Worm (Caenorhabditis elegans) whole organism, midembryonic: ENCODE measurements around the gene cest-26.

Experiments used
- T22C8.4 ChIP-seq: fragments of 200-800 bp; sonication (Bioruptor generic); IDR thresholded peaks from 2 replicates; pipeline ENCODE4 v1.3.6; 2022; ENCODE audit warnings: missing genetic modification characterization, missing compliant biosample characterization
- cog-1 ChIP-seq: sonication (generic microtip); optimal IDR thresholded peaks from 2 replicates; lab custom pipeline; 2016; ENCODE audit warnings: missing genetic modification characterization, missing compliant biosample characterization
- flt-1 ChIP-seq: fragments of 200-800 bp; sonication (Bioruptor generic); IDR thresholded peaks from 2 replicates; pipeline ENCODE4 v1.3.6; 2022; ENCODE audit warnings: missing genetic modification characterization, missing compliant biosample characterization
- klf-2 ChIP-seq: fragments of 200-800 bp; sonication (Bioruptor generic); conservative IDR thresholded peaks from 2 replicates; pipeline ENCODE4 v1.3.6; 2022; ENCODE audit warnings: missing genetic modification reagents, missing genetic modification characterization, missing compliant biosample characterization
- med-1 ChIP-seq: sonication (generic microtip); optimal IDR thresholded peaks from 2 replicates; lab custom pipeline; 2017; ENCODE audit warnings: missing genetic modification characterization, mild to moderate bottlenecking, missing compliant biosample characterization, antibody characterized with exemption, missing genetic modification reagents; ENCODE audit not compliant: insufficient read depth
- ref-1 ChIP-seq: fragments of 200-800 bp; sonication (Bioruptor generic); conservative IDR thresholded peaks from 2 replicates; pipeline ENCODE4 v1.3.6; 2022; ENCODE audit warnings: missing genetic modification reagents, missing genetic modification characterization, missing compliant biosample characterization
- tab-1 ChIP-seq: fragments of 200-800 bp; sonication (Bioruptor generic); IDR thresholded peaks from 2 replicates; pipeline ENCODE4 v1.3.6; 2022; ENCODE audit warnings: missing genetic modification characterization, missing compliant biosample characterization
- ztf-23 ChIP-seq: fragments of 200-800 bp; sonication (Bioruptor generic); IDR thresholded peaks from 2 replicates; pipeline ENCODE4 v1.3.6; 2022; ENCODE audit warnings: missing genetic modification reagents, missing genetic modification characterization, missing compliant biosample characterization
- ztf-29 ChIP-seq: fragments of 200-800 bp; sonication (Bioruptor generic); IDR thresholded peaks from 2 replicates; pipeline ENCODE4 v1.3.6; 2022; ENCODE audit warnings: missing genetic modification reagents, missing genetic modification characterization, missing compliant biosample characterization

cest-26 gene

ce11 chrX:4409591-4410279 is 27.7 kb downstream of the cest-26 start:
- TF ChIP-seq cog-1 (tag; lab: Kevin White, UChicago), result no peak
- no peak for TF ChIP-seq tab-1 (GFP tag; lab: Robert Waterston, UW)
- TF ChIP-seq med-1 (GFP tag; lab: Kevin White, UChicago), result no peak
- TF ChIP-seq T22C8.4 (GFP tag; lab: Robert Waterston, UW), result no peak
- TF ChIP-seq ztf-29, result no peak
- no peak for TF ChIP-seq klf-2 (GFP tag; lab: Robert Waterston, UW)
- TF ChIP-seq flt-1 (GFP tag; lab: Robert Waterston, UW), result no peak

ce11 chrX:4408466-4408865 is 29.0 kb downstream of the cest-26 start:
- TF ChIP-seq flt-1 (GFP tag; lab: Robert Waterston, UW) (no peak), med-1 (GFP tag; lab: Kevin White, UChicago) (no peak), ztf-23 (GFP tag; lab: Robert Waterston, UW) (no peak), ztf-29 (no peak), cog-1 (tag; lab: Kevin White, UChicago) (no peak)

- TF ChIP-seq klf-2 (GFP tag; lab: Robert Waterston, UW) (no peak), tab-1 (GFP tag; lab: Robert Waterston, UW) (no peak), flt-1 (GFP tag; lab: Robert Waterston, UW) (no peak), cog-1 (tag; lab: Kevin White, UChicago) (no peak), med-1 (GFP tag; lab: Kevin White, UChicago) (no peak), ref-1 (GFP tag; lab: Robert Waterston, UW) (no peak), ztf-29 (no peak), T22C8.4 (GFP tag; lab: Robert Waterston, UW) (no peak), ztf-23 (GFP tag; lab: Robert Waterston, UW) (no peak)
These were observed 32.7 kb downstream of the cest-26 start for ce11 chrX:4404717-4405116.

- TF ChIP-seq flt-1 (GFP tag; lab: Robert Waterston, UW) (no peak), med-1 (GFP tag; lab: Kevin White, UChicago) (no peak), cog-1 (tag; lab: Kevin White, UChicago) (no peak), ref-1 (GFP tag; lab: Robert Waterston, UW) (no peak), tab-1 (GFP tag; lab: Robert Waterston, UW) (no peak), T22C8.4 (GFP tag; lab: Robert Waterston, UW) (no peak), klf-2 (GFP tag; lab: Robert Waterston, UW) (no peak), ztf-23 (GFP tag; lab: Robert Waterston, UW) (no peak), ztf-29 (no peak)
These were observed 34.6 kb downstream of the cest-26 start, which contains the start of gene D1079.1 for ce11 chrX:4402854-4403253. Gene D1079.1, plus strand, starts transcription at chrX:4403154.

ce11 chrX:4400296-4400695 is 37.2 kb downstream of the cest-26 start:
- TF ChIP-seq ztf-23 (GFP tag; lab: Robert Waterston, UW), result no peak
- no peak for TF ChIP-seq ref-1 (GFP tag; lab: Robert Waterston, UW)
- TF ChIP-seq med-1 (GFP tag; lab: Kevin White, UChicago), result no peak
- TF ChIP-seq klf-2 (GFP tag; lab: Robert Waterston, UW), result no peak
- TF ChIP-seq flt-1 (GFP tag; lab: Robert Waterston, UW), result no peak
- TF ChIP-seq tab-1 (GFP tag; lab: Robert Waterston, UW), result no peak
- TF ChIP-seq ztf-29, result no peak
- TF ChIP-seq cog-1 (tag; lab: Kevin White, UChicago), result no peak

ce11 chrX:4397460-4397859 is 40.0 kb downstream of the cest-26 start:
- no peak for TF ChIP-seq klf-2 (GFP tag; lab: Robert Waterston, UW)
- no peak for TF ChIP-seq med-1 (GFP tag; lab: Kevin White, UChicago)
- TF ChIP-seq ref-1 (GFP tag; lab: Robert Waterston, UW), result no peak
- no peak for TF ChIP-seq T22C8.4 (GFP tag; lab: Robert Waterston, UW)
- TF ChIP-seq cog-1 (tag; lab: Kevin White, UChicago), result no peak
- no peak for TF ChIP-seq flt-1 (GFP tag; lab: Robert Waterston, UW)
- no peak for TF ChIP-seq ztf-23 (GFP tag; lab: Robert Waterston, UW)
- TF ChIP-seq tab-1 (GFP tag; lab: Robert Waterston, UW), result no peak
- TF ChIP-seq ztf-29, result no peak

ce11 chrX:4395073-4395850 is 42.2 kb downstream of the cest-26 start:
- peak; percentile 48; the same call in 1 of the 2 replicates for TF ChIP-seq ztf-23 (GFP tag; lab: Robert Waterston, UW)
- no peak for TF ChIP-seq med-1 (GFP tag; lab: Kevin White, UChicago)
- peak; percentile 54 for TF ChIP-seq cog-1 (tag; lab: Kevin White, UChicago)
- no peak for TF ChIP-seq ref-1 (GFP tag; lab: Robert Waterston, UW)
- TF ChIP-seq T22C8.4 (GFP tag; lab: Robert Waterston, UW), result no peak
- TF ChIP-seq tab-1 (GFP tag; lab: Robert Waterston, UW), result no peak
- no peak for TF ChIP-seq flt-1 (GFP tag; lab: Robert Waterston, UW)
- TF ChIP-seq klf-2 (GFP tag; lab: Robert Waterston, UW), result no peak

ce11 chrX:4391680-4392079 is 45.8 kb downstream of the cest-26 start:
- TF ChIP-seq tab-1 (GFP tag; lab: Robert Waterston, UW) (no peak), med-1 (GFP tag; lab: Kevin White, UChicago) (no peak), cog-1 (tag; lab: Kevin White, UChicago) (no peak), T22C8.4 (GFP tag; lab: Robert Waterston, UW) (no peak), ztf-29 (no peak), flt-1 (GFP tag; lab: Robert Waterston, UW) (no peak), klf-2 (GFP tag; lab: Robert Waterston, UW) (no peak), ref-1 (GFP tag; lab: Robert Waterston, UW) (no peak), ztf-23 (GFP tag; lab: Robert Waterston, UW) (no peak)
